Worm (Caenorhabditis elegans): ENCODE measurements around the gene M70.1.

Gene M70.1

DNA sequence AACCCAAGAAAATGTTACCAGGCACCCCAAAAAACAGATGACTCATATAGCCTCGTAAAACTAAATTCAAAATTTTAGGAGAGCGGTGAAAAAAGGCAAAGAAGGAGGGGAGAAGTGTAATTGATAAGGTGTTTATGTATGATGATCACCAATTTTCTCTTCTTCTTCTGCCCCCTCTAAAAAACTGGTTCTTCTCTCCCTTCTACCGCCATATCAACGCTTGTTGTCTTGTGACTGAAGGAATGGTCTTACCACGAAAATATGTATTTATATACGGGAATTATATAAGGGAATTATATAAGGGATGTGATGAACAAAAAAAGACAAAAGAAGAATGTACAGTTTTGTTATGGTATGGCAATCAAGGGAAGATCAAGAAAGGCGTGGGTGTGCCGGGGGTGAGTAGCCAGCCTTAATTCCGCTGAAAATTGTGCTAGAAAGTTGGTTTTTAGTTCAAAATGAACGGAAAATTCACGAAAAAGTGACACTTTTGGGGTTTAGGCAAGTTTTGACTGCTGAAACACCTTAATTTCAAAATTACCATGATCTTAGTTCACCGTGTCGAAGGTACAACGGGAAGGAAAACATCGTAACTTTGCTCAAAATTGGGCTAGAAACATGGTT, 35.8 kb downstream of the M70.1 start:
- TF ChIP-seq F10E7.11 (tag; optimal IDR thresholded peaks at IDR 0.05) (no peak), mxl-1 (tag; optimal IDR thresholded peaks at IDR 0.05) (no peak), F23B12.7 (tag; optimal IDR thresholded peaks at IDR 0.05; ENCODE audit: insufficient read depth) (no peak), lin-26 (GFP tag; IDR thresholded peaks at IDR 0.05) (no peak), ceh-27 (GFP tag; optimal IDR thresholded peaks at IDR 0.05) (no peak), F33H1.4 (GFP tag; IDR thresholded peaks at IDR 0.05) (0 out of 2 replicates have a peak, but pooled peaks have one; percentile 26), F57A8.1 (GFP tag; optimal IDR thresholded peaks at IDR 0.05) (no peak), cebp-1 (GFP tag; IDR thresholded peaks at IDR 0.05) (no peak), cebp-1 (tag; optimal IDR thresholded peaks at IDR 0.05) (peak; percentile 38), rcor-1 (GFP tag; IDR thresholded peaks at IDR 0.05) (no peak), ztf-26 (tag; optimal IDR thresholded peaks at IDR 0.05) (peak; percentile 51), lin-40 (tag; optimal IDR thresholded peaks at IDR 0.05) (peak; percentile 46), atf-7 (tag; optimal IDR thresholded peaks at IDR 0.05) (peak; percentile 17), ama-1 (optimal IDR thresholded peaks at IDR 0.05) (peak; percentile 65), ama-1 (GFP tag; optimal IDR thresholded peaks at IDR 0.05) (no peak), tbp1 (GFP tag; optimal IDR thresholded peaks at IDR 0.05) (peak; percentile 30), rec-8 (tag; optimal IDR thresholded peaks at IDR 0.05) (no peak), ZK185.1 (tag; optimal IDR thresholded peaks at IDR 0.05; ENCODE audit: poor library complexity, severe bottlenecking) (no peak), T26A5.8 (tag; optimal IDR thresholded peaks at IDR 0.05) (no peak), let-607 (tag; optimal IDR thresholded peaks at IDR 0.05) (peak in 1 of 2 experiments; percentile 3), hmg-20 (GFP tag; IDR thresholded peaks at IDR 0.05) (no peak), dox-1 (GFP tag; IDR thresholded peaks at IDR 0.05) (0 out of 2 replicates have a peak, but pooled peaks have one; percentile 36), nhr-80 (tag; optimal IDR thresholded peaks at IDR 0.05) (peak; percentile 86), F39B2.1 (GFP tag; IDR thresholded peaks at IDR 0.05) (no peak), egrh-3 (GFP tag; IDR thresholded peaks at IDR 0.05) (peak; percentile 41; the same call in 1 of the 2 replicates), aptf-3 (GFP tag; IDR thresholded peaks at IDR 0.05) (no peak), nfyb-1 (GFP tag; IDR thresholded peaks at IDR 0.05) (0 out of 2 replicates have a peak, but pooled peaks have one; percentile 11), die-1 (tag; optimal IDR thresholded peaks at IDR 0.05) (no peak), sdz-38 (tag; optimal IDR thresholded peaks at IDR 0.05) (no peak), mes-4 (tag; optimal IDR thresholded peaks at IDR 0.05) (no peak)

DNA sequence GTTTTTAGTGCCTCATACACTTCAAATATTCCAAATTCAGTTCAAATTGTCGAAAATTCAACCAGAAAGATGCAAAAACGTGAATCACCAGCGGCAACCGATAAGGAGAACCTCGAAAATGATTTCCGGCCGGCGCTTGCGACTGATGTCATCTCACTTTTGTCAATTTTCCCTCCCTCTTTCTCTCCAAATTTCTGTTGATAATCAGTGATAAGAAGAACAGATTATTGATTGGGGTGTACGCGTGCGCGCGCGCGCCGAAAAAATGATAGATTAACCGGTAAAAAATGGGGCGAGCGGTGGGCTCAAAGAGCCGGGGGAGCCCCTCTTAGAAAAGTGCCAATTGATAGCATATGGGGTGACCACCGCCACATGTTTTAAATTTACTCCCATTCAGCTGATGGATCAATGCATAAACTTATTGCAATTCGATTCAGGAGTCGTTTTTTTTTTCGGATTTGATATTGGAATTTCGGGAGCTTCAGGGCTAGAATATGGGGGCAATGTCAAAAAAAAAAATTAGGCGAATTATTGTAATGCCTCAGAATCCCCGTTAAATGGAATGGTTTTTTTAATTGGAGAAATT, 38.9 kb downstream of the M70.1 start:
- TF ChIP-seq attf-5 (GFP tag; optimal IDR thresholded peaks at IDR 0.05): no peak
- TF ChIP-seq lin-26 (GFP tag; IDR thresholded peaks at IDR 0.05): no peak
- TF ChIP-seq ama-1 (optimal IDR thresholded peaks at IDR 0.05): no peak
- no peak for TF ChIP-seq ama-1 (GFP tag; optimal IDR thresholded peaks at IDR 0.05)
- no peak for TF ChIP-seq snpc-3.4 (tag; optimal IDR thresholded peaks at IDR 0.05)
- TF ChIP-seq mes-4 (tag; optimal IDR thresholded peaks at IDR 0.05): no peak
- TF ChIP-seq die-1 (tag; optimal IDR thresholded peaks at IDR 0.05): no peak
- no peak for TF ChIP-seq lag-1 (GFP tag; IDR thresholded peaks at IDR 0.05)
- no peak for TF ChIP-seq hlh-26 (GFP tag; conservative IDR thresholded peaks at IDR 0.05)
- no peak for TF ChIP-seq F10E7.11 (tag; optimal IDR thresholded peaks at IDR 0.05)
- TF ChIP-seq snpc-4 (GFP tag; optimal IDR thresholded peaks at IDR 0.05): no peak
- TF ChIP-seq snpc-4 (tag; optimal IDR thresholded peaks at IDR 0.05): no peak
- TF ChIP-seq gei-17 (GFP tag; optimal IDR thresholded peaks at IDR 0.05): no peak
- peak; percentile 12 for TF ChIP-seq ets-4 (GFP tag; optimal IDR thresholded peaks at IDR 0.05)
- peak; percentile 82 for TF ChIP-seq nhr-80 (tag; optimal IDR thresholded peaks at IDR 0.05)
- no peak for TF ChIP-seq B0336.3 (GFP tag; IDR thresholded peaks at IDR 0.05)
- TF ChIP-seq aptf-3 (GFP tag; IDR thresholded peaks at IDR 0.05): no peak
- no peak for TF ChIP-seq lin-35 (GFP tag; optimal IDR thresholded peaks at IDR 0.05)
- TF ChIP-seq sea-2 (GFP tag; IDR thresholded peaks at IDR 0.05): no peak
- TF ChIP-seq dox-1 (GFP tag; IDR thresholded peaks at IDR 0.05): peak; percentile 73
- TF ChIP-seq hmg-1.2 (GFP tag; IDR thresholded peaks at IDR 0.05): no peak
- no peak for TF ChIP-seq T26A5.8 (tag; optimal IDR thresholded peaks at IDR 0.05)
- no peak for TF ChIP-seq Y53F4B.3 (GFP tag; IDR thresholded peaks at IDR 0.05)
- TF ChIP-seq madf-8 (GFP tag; conservative IDR thresholded peaks at IDR 0.05): no peak
- TF ChIP-seq atf-7 (tag; optimal IDR thresholded peaks at IDR 0.05): no peak
- no peak for TF ChIP-seq ceh-100 (GFP tag; IDR thresholded peaks at IDR 0.05)
- TF ChIP-seq aptf-2 (GFP tag; conservative IDR thresholded peaks at IDR 0.05): no peak

All from whole organism, young adult.